Fruit fly (Drosophila melanogaster): ENCODE measurements around the gene sit.

Gene sit

dm6 chr3R:22533973-22534931, 28.1 kb downstream of the sit start:
- TF ChIP-seq tj (GFP tag; optimal IDR thresholded peaks at IDR 0.05) = peak; percentile 97
- TF ChIP-seq CG11617 (GFP tag; optimal IDR thresholded peaks at IDR 0.05) = no peak

- TF ChIP-seq bab1 (GFP tag; optimal IDR thresholded peaks at IDR 0.05) (no peak), kay (GFP tag; ENCODE audit: borderline replicate concordance) (no peak), cic (GFP tag; optimal IDR thresholded peaks at IDR 0.05) (no peak), Mnt (GFP tag; optimal IDR thresholded peaks at IDR 0.05) (no peak), CG12768 (GFP tag; optimal IDR thresholded peaks at IDR 0.05) (no peak), CG33017 (tag; optimal IDR thresholded peaks at IDR 0.05) (no peak), CG7101 (tag; optimal IDR thresholded peaks at IDR 0.05) (no peak), toe (GFP tag; optimal IDR thresholded peaks at IDR 0.05) (no peak), cnc (optimal IDR thresholded peaks at IDR 0.05) (no peak), Crg-1 (GFP tag; optimal IDR thresholded peaks at IDR 0.05) (no peak), CG1620 (GFP tag; optimal IDR thresholded peaks at IDR 0.05) (no peak)
Observed at dm6 chr3R:22531801-22532200, 30.6 kb downstream of the sit start, which contains the start of gene CG33093. Gene CG33093 (minus strand): TSS chr3R:22531922.

- TF ChIP-seq Clk (GFP tag; optimal IDR thresholded peaks at IDR 0.05) (peak; percentile 48), CG7101 (tag; optimal IDR thresholded peaks at IDR 0.05) (peak; percentile 79), CG1620 (GFP tag; optimal IDR thresholded peaks at IDR 0.05) (peak; percentile 49), cnc (optimal IDR thresholded peaks at IDR 0.05) (no peak), tj (GFP tag; optimal IDR thresholded peaks at IDR 0.05) (peak; percentile 42), kay (GFP tag; ENCODE audit: borderline replicate concordance) (peak; percentile 66), Crg-1 (GFP tag; optimal IDR thresholded peaks at IDR 0.05) (peak; percentile 83), toe (GFP tag; optimal IDR thresholded peaks at IDR 0.05) (peak; percentile 51), bab1 (GFP tag; optimal IDR thresholded peaks at IDR 0.05) (peak; percentile 21), ovo (GFP tag; optimal IDR thresholded peaks at IDR 0.05) (no peak), Hr96 (GFP tag; optimal IDR thresholded peaks at IDR 0.05) (peak; percentile 28), cic (GFP tag; optimal IDR thresholded peaks at IDR 0.05) (peak; percentile 85), CG7045 (GFP tag; optimal IDR thresholded peaks at IDR 0.05) (peak; percentile 76), CG12768 (GFP tag; optimal IDR thresholded peaks at IDR 0.05) (peak; percentile 73), CG5204 (GFP tag; optimal IDR thresholded peaks at IDR 0.05) (peak; percentile 46), pad (GFP tag; optimal IDR thresholded peaks at IDR 0.05) (peak; percentile 47), Mnt (GFP tag; optimal IDR thresholded peaks at IDR 0.05) (peak; percentile 70), CG14711 (tag; optimal IDR thresholded peaks at IDR 0.05) (peak; percentile 57), CG33017 (tag; optimal IDR thresholded peaks at IDR 0.05) (peak; percentile 67), CG11617 (GFP tag; optimal IDR thresholded peaks at IDR 0.05) (peak; percentile 73)
Observed at dm6 chr3R:22530305-22530704, 32.1 kb downstream of the sit start, which contains the start of gene CG33099. Gene CG33099 (minus strand): TSS chr3R:22530572.

DNA sequence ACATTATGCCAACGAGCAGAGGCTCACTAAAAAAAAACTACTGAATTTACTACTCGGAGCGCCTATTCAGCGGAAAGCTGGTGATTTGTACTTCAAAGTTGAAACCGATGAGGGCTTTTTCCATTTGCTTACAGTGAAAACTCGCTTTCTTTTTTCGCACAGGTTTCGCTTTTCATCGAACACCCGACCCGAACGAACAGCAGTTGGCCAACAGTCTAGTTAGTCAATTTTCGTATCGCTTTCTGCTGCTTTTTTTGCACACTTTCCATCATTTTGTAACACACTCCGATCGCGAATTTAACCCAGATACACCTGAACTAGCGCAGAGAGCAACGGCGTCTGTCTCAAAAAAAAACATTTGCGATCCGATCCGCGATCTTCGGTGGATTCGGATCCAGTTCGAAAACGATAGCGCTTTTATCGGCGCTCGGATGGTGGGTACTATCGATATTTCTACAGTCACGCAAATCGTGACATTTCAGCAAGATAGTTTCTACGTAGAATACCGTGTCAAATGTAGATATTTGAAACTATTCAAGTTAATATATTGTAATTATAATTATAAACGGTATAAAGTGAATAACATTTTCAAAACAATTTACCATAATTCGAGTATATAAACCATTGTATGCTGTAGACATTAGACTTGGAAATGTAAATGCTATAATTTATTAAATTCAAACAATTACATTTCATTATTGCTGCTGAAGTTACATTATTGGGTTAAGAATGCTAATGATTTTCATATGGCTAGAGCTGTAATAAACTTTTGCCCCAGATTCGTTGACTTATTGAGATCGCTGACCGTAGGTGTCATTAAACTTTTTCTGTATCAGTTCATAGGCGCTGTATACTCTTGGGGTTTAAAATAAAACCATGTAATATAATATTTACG, 33.9 kb downstream of the sit start, which contains the start of gene CG5346:
CG5346 (minus strand) TSS at position 400 of the 895 bp plus-strand sequence.
- peak; percentile 63 for TF ChIP-seq kay (GFP tag; ENCODE audit: borderline replicate concordance)
- peak; percentile 33 for TF ChIP-seq bab1 (GFP tag; optimal IDR thresholded peaks at IDR 0.05)
- TF ChIP-seq Hr96 (GFP tag; optimal IDR thresholded peaks at IDR 0.05) = no peak
- peak; percentile 88 for TF ChIP-seq tj (GFP tag; optimal IDR thresholded peaks at IDR 0.05)

dm6 chr3R:22527636-22528148, 34.7 kb downstream of the sit start:
- TF ChIP-seq Crg-1 (GFP tag; optimal IDR thresholded peaks at IDR 0.05) (no peak), tj (GFP tag; optimal IDR thresholded peaks at IDR 0.05) (no peak), Hr96 (GFP tag; optimal IDR thresholded peaks at IDR 0.05) (no peak), CG33017 (tag; optimal IDR thresholded peaks at IDR 0.05) (no peak), ovo (GFP tag; optimal IDR thresholded peaks at IDR 0.05) (no peak), Mnt (GFP tag; optimal IDR thresholded peaks at IDR 0.05) (no peak), kay (GFP tag; ENCODE audit: borderline replicate concordance) (no peak), CG7045 (GFP tag; optimal IDR thresholded peaks at IDR 0.05) (no peak), cnc (optimal IDR thresholded peaks at IDR 0.05) (no peak), pad (GFP tag; optimal IDR thresholded peaks at IDR 0.05) (no peak), cic (GFP tag; optimal IDR thresholded peaks at IDR 0.05) (no peak), CG12768 (GFP tag; optimal IDR thresholded peaks at IDR 0.05) (no peak)

- peak; percentile 28 for TF ChIP-seq Mnt (GFP tag; optimal IDR thresholded peaks at IDR 0.05)
- TF ChIP-seq Hr96 (GFP tag; optimal IDR thresholded peaks at IDR 0.05) = no peak
- TF ChIP-seq toe (GFP tag; optimal IDR thresholded peaks at IDR 0.05) = peak; percentile 29
- peak; percentile 61 for TF ChIP-seq cic (GFP tag; optimal IDR thresholded peaks at IDR 0.05)
- TF ChIP-seq tj (GFP tag; optimal IDR thresholded peaks at IDR 0.05) = peak; percentile 86
Observed at dm6 chr3R:22527192-22527591, 35.2 kb downstream of the sit start.

All from whole organism, adult.